Fruit fly (Drosophila melanogaster): ENCODE measurements around the gene CG14230.
A peak's percentile ranks its signal among the peaks of the same experiment; 100 is the strongest.

CG14230 gene

dm6 chrX:19668405-19668804, 35.6 kb upstream of the CG14230 start (continued):
- no peak for TF ChIP-seq CrebA (GFP tag; optimal IDR thresholded peaks at IDR 0.05; ENCODE audit: borderline replicate concordance)
- TF ChIP-seq OdsH (GFP tag; optimal IDR thresholded peaks at IDR 0.05): peak; percentile 99
- TF ChIP-seq Mio (GFP tag; optimal IDR thresholded peaks at IDR 0.05): peak; percentile 95

DNA sequence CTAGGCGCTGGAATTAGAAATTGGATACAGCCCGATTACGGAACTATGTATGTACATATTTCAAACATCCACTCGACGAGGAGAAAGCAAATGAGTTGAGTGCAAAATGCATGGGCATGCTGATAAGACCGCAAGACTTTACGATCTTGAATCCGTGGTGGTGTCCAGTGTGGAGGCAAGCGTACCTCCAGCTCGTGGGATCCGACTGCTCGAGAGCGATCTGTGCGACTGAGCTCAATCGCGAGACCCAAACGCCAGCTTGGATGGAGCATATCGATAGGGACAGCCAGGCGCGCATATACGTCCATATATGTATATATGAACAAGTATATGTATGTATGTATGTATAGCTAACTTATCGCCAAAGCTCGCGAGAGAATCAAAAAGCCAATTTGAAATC, 28.3 kb upstream of the CG14230 start, which contains the start of gene et:
et (minus strand) TSS at position 230 of the 400 bp plus-strand sequence.
- no peak for TF ChIP-seq brk (GFP tag; optimal IDR thresholded peaks at IDR 0.05)
- TF ChIP-seq Hr83 (GFP tag; optimal IDR thresholded peaks at IDR 0.05; ENCODE audit: poor library complexity, severe bottlenecking): no peak
- no peak for TF ChIP-seq CG9705 (GFP tag; optimal IDR thresholded peaks at IDR 0.05)
- no peak for TF ChIP-seq Hr78 (GFP tag; optimal IDR thresholded peaks at IDR 0.05)
- no peak for TF ChIP-seq ey (GFP tag; optimal IDR thresholded peaks at IDR 0.05)
- TF ChIP-seq dmrt93B (GFP tag; optimal IDR thresholded peaks at IDR 0.05): no peak
- TF ChIP-seq Dif (GFP tag; optimal IDR thresholded peaks at IDR 0.05; ENCODE audit: partially characterized antibody): no peak
- TF ChIP-seq OdsH (GFP tag; optimal IDR thresholded peaks at IDR 0.05): no peak
- no peak for TF ChIP-seq usp (GFP tag; optimal IDR thresholded peaks at IDR 0.05)
- TF ChIP-seq woc (GFP tag; optimal IDR thresholded peaks at IDR 0.05): no peak
- TF ChIP-seq Myc (optimal IDR thresholded peaks at IDR 0.05): no peak
- TF ChIP-seq dsf (GFP tag; optimal IDR thresholded peaks at IDR 0.05; ENCODE audit: borderline replicate concordance): no peak
- TF ChIP-seq lola (GFP tag; optimal IDR thresholded peaks at IDR 0.05): no peak
- TF ChIP-seq Hnf4 (GFP tag; optimal IDR thresholded peaks at IDR 0.05): no peak

DNA sequence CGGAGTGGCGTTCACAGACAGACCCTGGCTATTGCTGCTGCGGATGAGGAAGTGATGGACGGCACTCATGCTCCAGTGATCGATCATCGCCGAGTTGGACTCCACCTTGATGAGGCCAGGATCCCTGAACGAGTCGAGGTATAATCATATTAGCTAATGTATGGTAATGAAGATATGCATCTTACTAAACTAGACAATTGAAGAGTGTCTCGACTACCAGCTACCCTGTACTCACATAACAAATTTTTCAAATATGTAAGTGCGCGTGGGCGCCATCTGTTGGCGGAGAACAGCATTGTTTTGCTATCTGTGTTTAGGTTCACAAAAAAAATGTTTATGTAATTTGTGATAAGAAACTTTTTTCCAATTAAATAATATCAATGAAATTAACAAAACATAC, 24.8 kb upstream of the CG14230 start:
- TF ChIP-seq brk (GFP tag; optimal IDR thresholded peaks at IDR 0.05) (no peak), sage (GFP tag; optimal IDR thresholded peaks at IDR 0.05) (no peak), jim (GFP tag; optimal IDR thresholded peaks at IDR 0.05) (no peak), HLH106 (tag; optimal IDR thresholded peaks at IDR 0.05) (no peak)

dm6 chrX:19683040-19683875, 20.7 kb upstream of the CG14230 start, which contains the start of the genes dome and Ubqn:
TSS of gene dome (minus strand) at chrX:19683518.
TSS of gene Ubqn (plus strand) at chrX:19683808.
- no peak for TF ChIP-seq brk (GFP tag; optimal IDR thresholded peaks at IDR 0.05)
- no peak for TF ChIP-seq Mio (GFP tag; optimal IDR thresholded peaks at IDR 0.05)
- no peak for TF ChIP-seq CrebA (GFP tag; optimal IDR thresholded peaks at IDR 0.05; ENCODE audit: borderline replicate concordance)
- no peak for TF ChIP-seq ey (GFP tag; optimal IDR thresholded peaks at IDR 0.05)
- no peak for TF ChIP-seq Jra (GFP tag; optimal IDR thresholded peaks at IDR 0.05)
- TF ChIP-seq dsf (GFP tag; optimal IDR thresholded peaks at IDR 0.05; ENCODE audit: borderline replicate concordance): no peak
- TF ChIP-seq Rel (GFP tag; optimal IDR thresholded peaks at IDR 0.05): no peak
- peak; percentile 4 for TF ChIP-seq Rel (tag; optimal IDR thresholded peaks at IDR 0.05)
- no peak for TF ChIP-seq psq (GFP tag; optimal IDR thresholded peaks at IDR 0.05)
- peak; percentile 86 to 97 for TF ChIP-seq dl (GFP tag; optimal IDR thresholded peaks at IDR 0.05; ENCODE audit: insufficient read depth in 1 of 2, partially characterized antibody in 2 of 2)
- TF ChIP-seq Myc (optimal IDR thresholded peaks at IDR 0.05): no peak
- TF ChIP-seq Dfd (GFP tag; optimal IDR thresholded peaks at IDR 0.05): no peak
- no peak for TF ChIP-seq sv (GFP tag; optimal IDR thresholded peaks at IDR 0.05)
- no peak for TF ChIP-seq sage (GFP tag; optimal IDR thresholded peaks at IDR 0.05)
- no peak for TF ChIP-seq dmrt93B (GFP tag; optimal IDR thresholded peaks at IDR 0.05)
- TF ChIP-seq CG9705 (GFP tag; optimal IDR thresholded peaks at IDR 0.05): peak; percentile 23
- TF ChIP-seq N (GFP tag; optimal IDR thresholded peaks at IDR 0.05): peak; percentile 38
- no peak for TF ChIP-seq Hr83 (GFP tag; optimal IDR thresholded peaks at IDR 0.05; ENCODE audit: poor library complexity, severe bottlenecking)
- TF ChIP-seq Hnf4 (GFP tag; optimal IDR thresholded peaks at IDR 0.05): no peak
- peak; percentile 8 for TF ChIP-seq br (GFP tag; optimal IDR thresholded peaks at IDR 0.05)
- TF ChIP-seq HLH106 (tag; optimal IDR thresholded peaks at IDR 0.05): peak; percentile 16
- TF ChIP-seq lola (GFP tag; optimal IDR thresholded peaks at IDR 0.05): no peak
- TF ChIP-seq Sp1 (GFP tag; optimal IDR thresholded peaks at IDR 0.05): peak; percentile 27
- no peak for TF ChIP-seq usp (GFP tag; optimal IDR thresholded peaks at IDR 0.05)
- TF ChIP-seq CG32264 (GFP tag; optimal IDR thresholded peaks at IDR 0.05): no peak
- peak; percentile 96 for TF ChIP-seq Dif (GFP tag; optimal IDR thresholded peaks at IDR 0.05; ENCODE audit: partially characterized antibody)
- no peak for TF ChIP-seq Abd-B (GFP tag; optimal IDR thresholded peaks at IDR 0.05)
- TF ChIP-seq Hr78 (GFP tag; optimal IDR thresholded peaks at IDR 0.05): no peak
- peak; percentile 30 for TF ChIP-seq fru (GFP tag; optimal IDR thresholded peaks at IDR 0.05)
- TF ChIP-seq h (GFP tag; optimal IDR thresholded peaks at IDR 0.05): peak; percentile 29
- TF ChIP-seq GATAd (GFP tag; optimal IDR thresholded peaks at IDR 0.05): no peak
- TF ChIP-seq Vsx2 (GFP tag; optimal IDR thresholded peaks at IDR 0.05; ENCODE audit: partially characterized antibody): no peak
- no peak for TF ChIP-seq jim (GFP tag; optimal IDR thresholded peaks at IDR 0.05)
- TF ChIP-seq OdsH (GFP tag; optimal IDR thresholded peaks at IDR 0.05): no peak
- peak; percentile 21 for TF ChIP-seq rgr (GFP tag; optimal IDR thresholded peaks at IDR 0.05)
- TF ChIP-seq foxo (GFP tag; optimal IDR thresholded peaks at IDR 0.05): peak in 1 of 2 experiments; percentile 2
- no peak for TF ChIP-seq pan (optimal IDR thresholded peaks at IDR 0.05)
- TF ChIP-seq tai (GFP tag; optimal IDR thresholded peaks at IDR 0.05): no peak
- peak; percentile 1 for TF ChIP-seq woc (GFP tag; optimal IDR thresholded peaks at IDR 0.05)

Measured in whole organism, wandering third instar larva.